Fruit fly (Drosophila melanogaster) whole organism, wandering third instar larva: Measurements from ENCODE around the gene CG18094.

Experiments
- Abd-B ChIP-seq: fragments of >200 bp; optimal IDR thresholded peaks from 2 replicates; lab custom pipeline; 2017; ENCODE audit warnings: missing biosample characterization, missing genetic modification characterization
- CG32264 ChIP-seq: fragments of 200-800 bp; sonication (Bioruptor generic); optimal IDR thresholded peaks from 2 replicates; lab custom pipeline; 2016; ENCODE audit warnings: missing biosample characterization, missing genetic modification characterization
- CG9705 ChIP-seq: fragments of 200-800 bp; sonication (Bioruptor generic); optimal IDR thresholded peaks from 2 replicates; lab custom pipeline; 2018; ENCODE audit warnings: missing biosample characterization, mild to moderate bottlenecking, missing genetic modification characterization
- CrebA ChIP-seq: fragments of 200-800 bp; sonication (Bioruptor generic); optimal IDR thresholded peaks from 2 replicates; lab custom pipeline; 2016; ENCODE audit warnings: missing biosample characterization, mild to moderate bottlenecking, missing genetic modification characterization, borderline replicate concordance
- Dfd ChIP-seq: fragments of >200 bp; optimal IDR thresholded peaks from 2 replicates; lab custom pipeline; 2017; ENCODE audit warnings: missing biosample characterization, missing genetic modification characterization
- Dif ChIP-seq: fragments of 200-275, 200-300 bp; sonication (Bioruptor generic); optimal IDR thresholded peaks from 2 replicates; lab custom pipeline; 2018; ENCODE audit warnings: missing biosample characterization, missing genetic modification characterization; ENCODE audit not compliant: partially characterized antibody
- GATAd ChIP-seq: sonication (Bioruptor generic); optimal IDR thresholded peaks from 2 replicates; lab custom pipeline; 2016; ENCODE audit warnings: missing biosample characterization, missing genetic modification characterization
- HLH106 ChIP-seq: fragments of 200-800 bp; optimal IDR thresholded peaks from 3 replicates; lab custom pipeline; 2019; ENCODE audit warnings: missing biosample characterization, mild to moderate bottlenecking, missing genetic modification characterization, moderate library complexity
- Hnf4 ChIP-seq: fragments of 200-800 bp; sonication (Bioruptor generic); optimal IDR thresholded peaks from 2 replicates; lab custom pipeline; 2016; ENCODE audit warnings: missing biosample characterization, mild to moderate bottlenecking, missing genetic modification characterization
- Hr78 ChIP-seq: fragments of >200 bp; optimal IDR thresholded peaks from 2 replicates; lab custom pipeline; 2017; ENCODE audit warnings: missing biosample characterization, missing genetic modification characterization
- Hr83 ChIP-seq: fragments of 200-300 bp; sonication (Bioruptor generic); optimal IDR thresholded peaks from 2 replicates; lab custom pipeline; 2016; ENCODE audit warnings: missing biosample characterization, mild to moderate bottlenecking, missing genetic modification characterization, moderate library complexity; ENCODE audit not compliant: poor library complexity, severe bottlenecking
- Jra ChIP-seq: sonication (Bioruptor generic); optimal IDR thresholded peaks from 2 replicates; lab custom pipeline; 2016; ENCODE audit warnings: missing biosample characterization, missing genetic modification characterization
- Myc ChIP-seq: fragments of >200 bp; optimal IDR thresholded peaks from 2 replicates; lab custom pipeline; 2017
- OdsH ChIP-seq: fragments of 200-800 bp; sonication (Bioruptor generic); optimal IDR thresholded peaks from 2 replicates; lab custom pipeline; 2016; ENCODE audit warnings: missing biosample characterization, mild to moderate bottlenecking, missing genetic modification characterization
- Rel ChIP-seq, 2 experiments: fragments of 200-800 bp; sonication (Bioruptor generic) in 1 of 2; optimal IDR thresholded peaks; 2 replicates in 1 of 2; 3 replicates in 1 of 2; lab custom pipeline; 2016 to 2019; ENCODE audit warnings: mild to moderate bottlenecking in 2 of 2, missing biosample characterization in 2 of 2, missing genetic modification characterization in 2 of 2, moderate library complexity in 1 of 2
- Sp1 ChIP-seq: fragments of 200-800 bp; sonication (Bioruptor generic); optimal IDR thresholded peaks from 3 replicates; lab custom pipeline; 2019; ENCODE audit warnings: missing biosample characterization, mild to moderate bottlenecking, missing genetic modification characterization, moderate library complexity
- Vsx2 ChIP-seq: fragments of 200-300, 225-300 bp; sonication (Bioruptor generic); optimal IDR thresholded peaks from 2 replicates; lab custom pipeline; 2018; ENCODE audit warnings: missing biosample characterization, missing genetic modification characterization; ENCODE audit not compliant: partially characterized antibody
- br ChIP-seq: fragments of 200-800 bp; sonication (Bioruptor generic); optimal IDR thresholded peaks from 2 replicates; lab custom pipeline; 2016; ENCODE audit warnings: missing biosample characterization, missing genetic modification characterization
- dmrt93B ChIP-seq: fragments of 200-800 bp; sonication (Bioruptor generic); optimal IDR thresholded peaks from 2 replicates; lab custom pipeline; 2018; ENCODE audit warnings: missing biosample characterization, mild to moderate bottlenecking, missing genetic modification characterization
- dsf ChIP-seq: sonication (Bioruptor generic); optimal IDR thresholded peaks from 2 replicates; lab custom pipeline; 2016; ENCODE audit warnings: missing biosample characterization, missing genetic modification characterization, borderline replicate concordance
- ey ChIP-seq: fragments of 200-800 bp; sonication (Bioruptor generic); optimal IDR thresholded peaks from 2 replicates; lab custom pipeline; 2016; ENCODE audit warnings: missing biosample characterization, missing genetic modification characterization
- foxo ChIP-seq, 2 experiments: fragments of 200-800 bp; sonication (Bioruptor generic); optimal IDR thresholded peaks; 2 replicates in 1 of 2; 3 replicates in 1 of 2; lab custom pipeline; 2016 to 2017; ENCODE audit warnings: missing biosample characterization in 2 of 2, missing genetic modification characterization in 2 of 2
- fru ChIP-seq: fragments of 200-800 bp; sonication (Bioruptor generic); optimal IDR thresholded peaks from 3 replicates; lab custom pipeline; 2016; ENCODE audit warnings: missing biosample characterization, mild to moderate bottlenecking, missing genetic modification characterization
- h ChIP-seq: fragments of 200-800 bp; sonication (Bioruptor generic); optimal IDR thresholded peaks from 3 replicates; lab custom pipeline; 2016; ENCODE audit warnings: missing biosample characterization, mild to moderate bottlenecking, missing genetic modification characterization
- jim ChIP-seq: fragments of 175-275, 200-325 bp; sonication (Bioruptor generic); optimal IDR thresholded peaks from 2 replicates; lab custom pipeline; 2016; ENCODE audit warnings: missing biosample characterization, mild to moderate bottlenecking, missing genetic modification characterization
- pan ChIP-seq: fragments of >200 bp; optimal IDR thresholded peaks from 2 replicates; lab custom pipeline; 2017
- psq ChIP-seq: fragments of 200-800 bp; sonication (Bioruptor generic); optimal IDR thresholded peaks from 3 replicates; lab custom pipeline; 2017; ENCODE audit warnings: missing biosample characterization, mild to moderate bottlenecking, missing genetic modification characterization, moderate library complexity
- rgr ChIP-seq: fragments of 200-800 bp; sonication (Bioruptor generic); optimal IDR thresholded peaks from 3 replicates; lab custom pipeline; 2016; ENCODE audit warnings: missing biosample characterization, mild to moderate bottlenecking, missing genetic modification characterization
- sage ChIP-seq: fragments of 200-800 bp; sonication (Bioruptor generic); optimal IDR thresholded peaks from 2 replicates; lab custom pipeline; 2016; ENCODE audit warnings: missing biosample characterization, mild to moderate bottlenecking, missing genetic modification characterization
- sv ChIP-seq: fragments of 200-800 bp; sonication (Bioruptor generic); optimal IDR thresholded peaks from 3 replicates; lab custom pipeline; 2016; ENCODE audit warnings: missing biosample characterization, missing genetic modification characterization
- usp ChIP-seq: fragments of >200 bp; optimal IDR thresholded peaks from 2 replicates; lab custom pipeline; 2017; ENCODE audit warnings: missing biosample characterization, missing genetic modification characterization
- woc ChIP-seq: sonication (Bioruptor generic); optimal IDR thresholded peaks from 2 replicates; lab custom pipeline; 2016; ENCODE audit warnings: missing biosample characterization, mild to moderate bottlenecking, missing genetic modification characterization

The CG18094 gene

DNA sequence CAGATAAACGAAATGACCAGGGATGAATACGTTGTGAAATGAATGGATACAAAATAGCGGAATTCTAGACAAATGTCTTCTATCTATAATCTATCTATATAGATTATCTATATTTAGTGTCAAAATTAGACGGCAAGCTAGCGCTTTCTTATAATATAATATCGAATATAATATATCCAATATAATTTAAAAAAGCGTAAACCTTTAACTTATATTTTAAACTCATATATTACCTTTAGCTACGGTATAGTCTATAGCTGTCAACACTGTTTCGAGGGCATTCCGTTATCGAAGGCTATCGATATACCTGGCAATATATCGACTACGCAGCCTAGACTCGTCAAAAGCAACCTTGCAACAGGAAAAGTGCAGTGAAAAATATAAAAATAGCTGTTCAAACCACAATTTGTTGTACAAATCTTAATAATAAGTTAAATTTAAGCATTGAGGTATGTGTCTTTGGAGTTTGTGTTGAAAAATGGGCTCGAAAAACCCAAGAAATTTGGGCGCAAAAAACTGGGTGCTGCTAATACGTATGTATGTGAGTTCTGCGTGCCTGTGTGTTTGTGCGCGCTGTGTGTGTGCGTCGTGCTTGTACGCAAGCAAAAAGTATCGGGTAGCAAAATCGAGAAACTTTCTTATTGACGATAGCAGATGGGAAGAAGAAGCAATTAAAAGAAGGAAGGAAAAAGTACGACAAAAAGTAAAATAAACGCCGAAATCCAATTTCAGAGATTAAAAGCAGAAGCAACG, 3.0 kb downstream of the CG18094 start, which contains the start of the genes swm and Ctu2:
Gene swm, plus strand, starts transcription at position 318 of the 753 bp plus-strand sequence.
Gene Ctu2, minus strand, starts transcription at position 320 of the 753 bp plus-strand sequence.
- TF ChIP-seq br (no peak), Rel (GFP tag; optimal IDR thresholded peaks at IDR 0.05; lab: Kevin White, UChicago) (no peak), Rel (tag; optimal IDR thresholded peaks at IDR 0.05; lab: Kevin White, UChicago) (peak; percentile 46), Vsx2 (no peak), ey (GFP tag; lab: Kevin White, UChicago) (peak; percentile 11), pan (lab: Kevin White, UChicago) (no peak), sv (GFP tag; lab: Kevin White, UChicago) (peak; percentile 21), psq (GFP tag; lab: Kevin White, UChicago) (peak; percentile 52), CG9705 (GFP tag; lab: Kevin White, UChicago) (peak; percentile 60), CrebA (no peak), Myc (lab: Kevin White, UChicago) (peak; percentile 89), Hr78 (GFP tag; lab: Kevin White, UChicago) (no peak), OdsH (GFP tag; lab: Kevin White, UChicago) (peak; percentile 35), dmrt93B (GFP tag; lab: Kevin White, UChicago) (no peak), Abd-B (GFP tag; lab: Kevin White, UChicago) (no peak), fru (GFP tag; lab: Kevin White, UChicago) (no peak), rgr (GFP tag; lab: Kevin White, UChicago) (peak; percentile 36), HLH106 (tag; lab: Kevin White, UChicago) (peak; percentile 83), jim (no peak), usp (GFP tag; lab: Kevin White, UChicago) (no peak), woc (no peak), dsf (GFP tag; lab: Kevin White, UChicago) (no peak), Dfd (GFP tag; lab: Kevin White, UChicago) (no peak), Hnf4 (GFP tag; lab: Kevin White, UChicago) (no peak), Jra (GFP tag; lab: Kevin White, UChicago) (no peak), GATAd (no peak), Sp1 (GFP tag; lab: Kevin White, UChicago) (peak; percentile 60)

DNA sequence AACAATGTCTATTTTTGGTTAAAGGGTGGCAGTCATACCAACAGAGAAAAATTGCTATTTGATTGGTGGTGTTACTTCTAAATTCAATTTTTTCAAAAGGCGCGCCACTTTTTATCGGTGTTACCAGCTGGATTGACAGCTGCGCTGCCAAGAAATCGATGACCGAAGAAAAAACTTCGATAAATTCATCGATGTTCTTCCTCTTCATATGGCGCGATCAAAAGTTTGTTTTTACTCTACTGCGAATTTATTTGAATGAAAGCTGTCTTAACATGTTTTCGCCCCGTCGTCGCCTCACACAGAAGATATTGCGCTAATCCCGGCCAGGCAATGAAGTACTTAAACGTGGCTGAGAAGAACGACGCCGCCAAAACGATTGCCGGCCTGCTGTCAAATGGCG, 7.9 kb downstream of the CG18094 start, which contains the start of gene Top3alpha:
Gene Top3alpha, plus strand, starts transcription at position 186 of the 400 bp plus-strand sequence.
- TF ChIP-seq Rel (GFP tag; optimal IDR thresholded peaks at IDR 0.05; lab: Kevin White, UChicago) = no peak
- peak; percentile 33 for TF ChIP-seq Rel (tag; optimal IDR thresholded peaks at IDR 0.05; lab: Kevin White, UChicago)
- no peak for TF ChIP-seq CG9705 (GFP tag; lab: Kevin White, UChicago)
- TF ChIP-seq woc = no peak
- no peak for TF ChIP-seq Dfd (GFP tag; lab: Kevin White, UChicago)

DNA sequence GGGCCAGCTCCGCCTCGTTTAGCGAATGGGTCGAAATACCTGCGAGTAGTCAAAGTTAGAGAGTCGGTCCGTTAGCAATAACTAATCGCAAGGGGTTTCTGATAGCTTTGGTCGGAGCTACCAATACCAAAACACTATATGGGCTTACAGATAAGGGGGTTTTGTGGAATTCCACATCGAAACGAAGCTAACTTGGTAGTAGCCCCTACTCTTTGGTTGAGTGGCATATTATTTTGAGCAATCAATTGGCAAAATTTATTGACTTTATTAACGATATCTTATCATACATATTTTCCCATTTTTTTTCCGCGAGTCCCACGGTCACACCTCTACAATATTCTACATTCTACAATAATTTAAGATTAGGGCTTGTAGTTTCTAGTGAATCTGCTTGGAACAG, 16.3 kb downstream of the CG18094 start:
- no peak for TF ChIP-seq sage (GFP tag; lab: Kevin White, UChicago)
- TF ChIP-seq Sp1 (GFP tag; lab: Kevin White, UChicago) = no peak
- TF ChIP-seq Rel (GFP tag; optimal IDR thresholded peaks at IDR 0.05; lab: Kevin White, UChicago) = no peak
- TF ChIP-seq Rel (tag; optimal IDR thresholded peaks at IDR 0.05; lab: Kevin White, UChicago) = peak; percentile 89

DNA sequence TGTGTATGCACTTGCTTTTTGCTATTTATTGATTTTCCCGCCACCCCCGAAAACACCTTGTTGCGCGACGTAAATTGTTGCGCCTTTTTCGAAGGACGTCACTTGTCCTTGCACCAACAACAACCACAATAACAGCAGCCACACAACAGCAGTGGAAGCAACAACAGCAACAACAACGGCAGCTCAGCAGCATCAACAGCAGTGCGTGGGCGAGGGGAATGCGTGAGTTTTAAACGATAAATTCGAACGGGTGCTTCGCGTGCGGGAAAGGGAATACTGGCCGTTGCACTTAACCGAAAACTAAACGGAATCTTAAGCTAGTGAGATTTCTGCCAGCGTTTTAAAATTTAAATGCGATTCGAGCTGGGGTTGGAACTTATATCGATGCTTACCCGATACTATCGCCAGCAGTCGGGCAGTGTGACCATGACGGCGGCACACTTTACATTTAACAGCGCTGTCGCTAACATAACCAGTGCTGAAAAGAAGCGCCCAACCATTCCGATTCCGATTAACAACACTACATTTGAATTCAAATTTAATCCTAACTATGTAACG, 18.4 kb downstream of the CG18094 start, which contains the start of gene cyst:
Gene cyst, minus strand, starts transcription at position 404 of the 558 bp plus-strand sequence.
- TF ChIP-seq Hr83 (GFP tag; lab: Kevin White, UChicago) = peak; percentile 92
- TF ChIP-seq br = peak; percentile 42
- peak; percentile 52 for TF ChIP-seq fru (GFP tag; lab: Kevin White, UChicago)
- peak; percentile 30 for TF ChIP-seq CG9705 (GFP tag; lab: Kevin White, UChicago)
- no peak for TF ChIP-seq jim
- TF ChIP-seq Myc (lab: Kevin White, UChicago) = peak; percentile 19
- no peak for TF ChIP-seq Dif (GFP tag; lab: Kevin White, UChicago)
- TF ChIP-seq sage (GFP tag; lab: Kevin White, UChicago) = no peak
- TF ChIP-seq rgr (GFP tag; lab: Kevin White, UChicago) = peak; percentile 57
- peak in 1 of 2 experiments; percentile 66 for TF ChIP-seq foxo (GFP tag; optimal IDR thresholded peaks at IDR 0.05; lab: Kevin White, UChicago)
- TF ChIP-seq h (GFP tag; lab: Kevin White, UChicago) = peak; percentile 73
- TF ChIP-seq CG32264 (GFP tag; lab: Kevin White, UChicago) = peak; percentile 13
- TF ChIP-seq OdsH (GFP tag; lab: Kevin White, UChicago) = peak; percentile 43
- peak; percentile 42 for TF ChIP-seq ey (GFP tag; lab: Kevin White, UChicago)
- TF ChIP-seq sv (GFP tag; lab: Kevin White, UChicago) = peak; percentile 16
